Worm (Caenorhabditis elegans) whole organism, early embryonic: ENCODE data around the gene W02A2.5.

Source experiments
- B0310.2 ChIP-seq: sonication (generic microtip); optimal IDR thresholded peaks from 2 replicates; lab custom pipeline; 2016; ENCODE audit warnings: mild to moderate bottlenecking, missing genetic modification characterization, missing compliant biosample characterization
- ama-1 ChIP-seq: fragments of 150-350 bp; optimal IDR thresholded peaks from 2 replicates; lab custom pipeline; 2014
- ceh-13 ChIP-seq: fragments of 200-800 bp; sonication (Bioruptor generic); optimal IDR thresholded peaks from 2 replicates; lab custom pipeline; 2018; ENCODE audit warnings: mild to moderate bottlenecking, missing genetic modification characterization, missing compliant biosample characterization
- ets-7 ChIP-seq: sonication (generic microtip); optimal IDR thresholded peaks from 2 replicates; lab custom pipeline; 2016; ENCODE audit warnings: missing genotype, missing genetic modification characterization, missing compliant biosample characterization
- hmg-4 ChIP-seq: fragments of 200-800 bp; sonication (Bioruptor generic); optimal IDR thresholded peaks from 2 replicates; lab custom pipeline; 2018; ENCODE audit warnings: mild to moderate bottlenecking, missing genetic modification characterization, missing compliant biosample characterization
- pes-1 ChIP-seq: fragments of 200-800 bp; sonication (Bioruptor generic); IDR thresholded peaks from 2 replicates; pipeline ENCODE4 v1.3.6; 2022; ENCODE audit warnings: missing genetic modification reagents, missing genetic modification characterization, missing compliant biosample characterization
- tra-4 ChIP-seq: sonication (generic microtip); optimal IDR thresholded peaks from 2 replicates; lab custom pipeline; 2017; ENCODE audit warnings: missing genetic modification characterization, missing compliant biosample characterization

DNA sequence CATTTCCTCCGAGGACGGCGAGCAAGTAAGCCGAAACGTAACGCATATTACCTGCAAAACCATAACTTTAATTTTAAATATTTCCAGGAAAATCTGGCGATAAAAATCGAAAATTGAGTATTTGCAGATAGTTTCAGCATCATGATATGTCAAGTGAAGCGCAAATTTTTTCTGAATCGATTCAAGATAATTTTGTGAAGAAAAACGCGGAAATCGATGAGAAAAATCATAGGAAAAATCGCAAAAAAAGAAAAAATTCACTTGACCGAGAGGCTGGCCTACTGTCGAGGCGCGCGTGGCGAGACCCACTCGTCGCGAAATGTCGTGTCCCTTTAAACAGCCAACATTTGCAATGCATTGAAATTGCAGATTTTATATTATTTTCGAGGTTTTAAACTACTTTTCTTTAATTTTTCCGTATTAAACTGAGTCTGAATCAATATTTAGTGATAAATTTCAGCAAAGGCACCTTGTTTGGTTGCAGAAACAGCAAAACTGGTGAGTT is 27.6 kb downstream of the W02A2.5 start, which contains the start of the genes rla-2, popl-7 and Y62E10A.24:
- TF ChIP-seq B0310.2 (tag; lab: Kevin White, UChicago) (no peak), ama-1 (no peak), tra-4 (tag; lab: Kevin White, UChicago) (no peak), pes-1 (GFP tag; lab: Robert Waterston, UW) (no peak), hmg-4 (GFP tag; lab: Kevin White, UChicago) (no peak), ets-7 (tag; lab: Kevin White, UChicago) (no peak), ceh-13 (GFP tag; lab: Kevin White, UChicago) (no peak)
